Worm (Caenorhabditis elegans): ENCODE results near the gene C15C8.4.

The C15C8.4 gene

ce11 chrV:12695968-12696367 lies 51.3 kb downstream of the C15C8.4 start, which contains the start of gene K10C8.4:
Gene K10C8.4, plus strand, starts transcription at chrV:12696268.
- TF ChIP-seq nhr-27 (tag; optimal IDR thresholded peaks at IDR 0.05) (no peak), fkh-3 (tag; optimal IDR thresholded peaks at IDR 0.05) (no peak), D2030.7 (GFP tag; IDR thresholded peaks at IDR 0.05) (no peak), nfya-2 (GFP tag; IDR thresholded peaks at IDR 0.05) (no peak), lag-1 (GFP tag; IDR thresholded peaks at IDR 0.05) (no peak), rcor-1 (GFP tag; IDR thresholded peaks at IDR 0.05) (no peak)

All from whole organism, young adult.